Fruit fly (Drosophila melanogaster) whole organism, wandering third instar larva: Measurements from ENCODE around the gene CG14420.
A peak's percentile ranks its signal among the peaks of the same experiment; 100 is the strongest.

Experiments
- Abd-B ChIP-seq: fragments of >200 bp; optimal IDR thresholded peaks from 2 replicates; lab custom pipeline; 2017; ENCODE audit warnings: missing biosample characterization, missing genetic modification characterization
- CG32264 ChIP-seq: fragments of 200-800 bp; sonication (Bioruptor generic); optimal IDR thresholded peaks from 2 replicates; lab custom pipeline; 2016; ENCODE audit warnings: missing biosample characterization, missing genetic modification characterization
- CG9705 ChIP-seq: fragments of 200-800 bp; sonication (Bioruptor generic); optimal IDR thresholded peaks from 2 replicates; lab custom pipeline; 2018; ENCODE audit warnings: missing biosample characterization, mild to moderate bottlenecking, missing genetic modification characterization
- CrebA ChIP-seq: fragments of 200-800 bp; sonication (Bioruptor generic); optimal IDR thresholded peaks from 2 replicates; lab custom pipeline; 2016; ENCODE audit warnings: missing biosample characterization, mild to moderate bottlenecking, missing genetic modification characterization, borderline replicate concordance
- Dfd ChIP-seq: fragments of >200 bp; optimal IDR thresholded peaks from 2 replicates; lab custom pipeline; 2017; ENCODE audit warnings: missing biosample characterization, missing genetic modification characterization
- Dif ChIP-seq: fragments of 200-275, 200-300 bp; sonication (Bioruptor generic); optimal IDR thresholded peaks from 2 replicates; lab custom pipeline; 2018; ENCODE audit warnings: missing biosample characterization, missing genetic modification characterization; ENCODE audit not compliant: partially characterized antibody
- GATAd ChIP-seq: sonication (Bioruptor generic); optimal IDR thresholded peaks from 2 replicates; lab custom pipeline; 2016; ENCODE audit warnings: missing biosample characterization, missing genetic modification characterization
- HLH106 ChIP-seq: fragments of 200-800 bp; optimal IDR thresholded peaks from 3 replicates; lab custom pipeline; 2019; ENCODE audit warnings: missing biosample characterization, mild to moderate bottlenecking, missing genetic modification characterization, moderate library complexity
- Hnf4 ChIP-seq: fragments of 200-800 bp; sonication (Bioruptor generic); optimal IDR thresholded peaks from 2 replicates; lab custom pipeline; 2016; ENCODE audit warnings: missing biosample characterization, mild to moderate bottlenecking, missing genetic modification characterization
- Hr78 ChIP-seq: fragments of >200 bp; optimal IDR thresholded peaks from 2 replicates; lab custom pipeline; 2017; ENCODE audit warnings: missing biosample characterization, missing genetic modification characterization
- Hr83 ChIP-seq: fragments of 200-300 bp; sonication (Bioruptor generic); optimal IDR thresholded peaks from 2 replicates; lab custom pipeline; 2016; ENCODE audit warnings: missing biosample characterization, mild to moderate bottlenecking, missing genetic modification characterization, moderate library complexity; ENCODE audit not compliant: poor library complexity, severe bottlenecking
- Jra ChIP-seq: sonication (Bioruptor generic); optimal IDR thresholded peaks from 2 replicates; lab custom pipeline; 2016; ENCODE audit warnings: missing biosample characterization, missing genetic modification characterization
- Mio ChIP-seq: sonication (Bioruptor generic); optimal IDR thresholded peaks from 2 replicates; lab custom pipeline; 2016; ENCODE audit warnings: missing biosample characterization, missing genetic modification characterization
- Myc ChIP-seq: fragments of >200 bp; optimal IDR thresholded peaks from 2 replicates; lab custom pipeline; 2017
- N ChIP-seq: fragments of >200 bp; optimal IDR thresholded peaks from 2 replicates; lab custom pipeline; 2018; ENCODE audit warnings: missing biosample characterization, missing external identifiers, missing genetic modification characterization
- OdsH ChIP-seq: fragments of 200-800 bp; sonication (Bioruptor generic); optimal IDR thresholded peaks from 2 replicates; lab custom pipeline; 2016; ENCODE audit warnings: missing biosample characterization, mild to moderate bottlenecking, missing genetic modification characterization
- Rel ChIP-seq, 2 experiments: fragments of 200-800 bp; sonication (Bioruptor generic) in 1 of 2; optimal IDR thresholded peaks; 2 replicates in 1 of 2; 3 replicates in 1 of 2; lab custom pipeline; 2016 to 2019; ENCODE audit warnings: mild to moderate bottlenecking in 2 of 2, missing biosample characterization in 2 of 2, missing genetic modification characterization in 2 of 2, moderate library complexity in 1 of 2
- Sp1 ChIP-seq: fragments of 200-800 bp; sonication (Bioruptor generic); optimal IDR thresholded peaks from 3 replicates; lab custom pipeline; 2019; ENCODE audit warnings: missing biosample characterization, mild to moderate bottlenecking, missing genetic modification characterization, moderate library complexity
- Vsx2 ChIP-seq: fragments of 200-300, 225-300 bp; sonication (Bioruptor generic); optimal IDR thresholded peaks from 2 replicates; lab custom pipeline; 2018; ENCODE audit warnings: missing biosample characterization, missing genetic modification characterization; ENCODE audit not compliant: partially characterized antibody
- br ChIP-seq: fragments of 200-800 bp; sonication (Bioruptor generic); optimal IDR thresholded peaks from 2 replicates; lab custom pipeline; 2016; ENCODE audit warnings: missing biosample characterization, missing genetic modification characterization
- brk ChIP-seq: fragments of 200-800 bp; sonication (Bioruptor generic); optimal IDR thresholded peaks from 2 replicates; lab custom pipeline; 2016; ENCODE audit warnings: missing biosample characterization, mild to moderate bottlenecking, missing genetic modification characterization
- dl ChIP-seq, 2 experiments: fragments of 175-275, 200-275 bp in 1 of 2; fragments of 200-275 bp in 1 of 2; sonication (Bioruptor generic); optimal IDR thresholded peaks; lab custom pipeline; 2018; ENCODE audit warnings: mild to moderate bottlenecking in 2 of 2, missing biosample characterization in 2 of 2, missing genetic modification characterization in 2 of 2, moderate library complexity in 2 of 2; ENCODE audit not compliant: partially characterized antibody in 2 of 2, insufficient read depth in 1 of 2
- dmrt93B ChIP-seq: fragments of 200-800 bp; sonication (Bioruptor generic); optimal IDR thresholded peaks from 2 replicates; lab custom pipeline; 2018; ENCODE audit warnings: missing biosample characterization, mild to moderate bottlenecking, missing genetic modification characterization
- dsf ChIP-seq: sonication (Bioruptor generic); optimal IDR thresholded peaks from 2 replicates; lab custom pipeline; 2016; ENCODE audit warnings: missing biosample characterization, missing genetic modification characterization, borderline replicate concordance
- ey ChIP-seq: fragments of 200-800 bp; sonication (Bioruptor generic); optimal IDR thresholded peaks from 2 replicates; lab custom pipeline; 2016; ENCODE audit warnings: missing biosample characterization, missing genetic modification characterization
- foxo ChIP-seq, 2 experiments: fragments of 200-800 bp; sonication (Bioruptor generic); optimal IDR thresholded peaks; 2 replicates in 1 of 2; 3 replicates in 1 of 2; lab custom pipeline; 2016 to 2017; ENCODE audit warnings: missing biosample characterization in 2 of 2, missing genetic modification characterization in 2 of 2
- fru ChIP-seq: fragments of 200-800 bp; sonication (Bioruptor generic); optimal IDR thresholded peaks from 3 replicates; lab custom pipeline; 2016; ENCODE audit warnings: missing biosample characterization, mild to moderate bottlenecking, missing genetic modification characterization
- h ChIP-seq: fragments of 200-800 bp; sonication (Bioruptor generic); optimal IDR thresholded peaks from 3 replicates; lab custom pipeline; 2016; ENCODE audit warnings: missing biosample characterization, mild to moderate bottlenecking, missing genetic modification characterization
- jim ChIP-seq: fragments of 175-275, 200-325 bp; sonication (Bioruptor generic); optimal IDR thresholded peaks from 2 replicates; lab custom pipeline; 2016; ENCODE audit warnings: missing biosample characterization, mild to moderate bottlenecking, missing genetic modification characterization
- lola ChIP-seq: fragments of >200 bp; optimal IDR thresholded peaks from 2 replicates; lab custom pipeline; 2017; ENCODE audit warnings: missing biosample characterization, missing genetic modification characterization
- pan ChIP-seq: fragments of >200 bp; optimal IDR thresholded peaks from 2 replicates; lab custom pipeline; 2017
- psq ChIP-seq: fragments of 200-800 bp; sonication (Bioruptor generic); optimal IDR thresholded peaks from 3 replicates; lab custom pipeline; 2017; ENCODE audit warnings: missing biosample characterization, mild to moderate bottlenecking, missing genetic modification characterization, moderate library complexity
- rgr ChIP-seq: fragments of 200-800 bp; sonication (Bioruptor generic); optimal IDR thresholded peaks from 3 replicates; lab custom pipeline; 2016; ENCODE audit warnings: missing biosample characterization, mild to moderate bottlenecking, missing genetic modification characterization
- sage ChIP-seq: fragments of 200-800 bp; sonication (Bioruptor generic); optimal IDR thresholded peaks from 2 replicates; lab custom pipeline; 2016; ENCODE audit warnings: missing biosample characterization, mild to moderate bottlenecking, missing genetic modification characterization
- sv ChIP-seq: fragments of 200-800 bp; sonication (Bioruptor generic); optimal IDR thresholded peaks from 3 replicates; lab custom pipeline; 2016; ENCODE audit warnings: missing biosample characterization, missing genetic modification characterization
- tai ChIP-seq: sonication (Bioruptor generic); optimal IDR thresholded peaks from 2 replicates; lab custom pipeline; 2016; ENCODE audit warnings: missing biosample characterization, missing genetic modification characterization
- usp ChIP-seq: fragments of >200 bp; optimal IDR thresholded peaks from 2 replicates; lab custom pipeline; 2017; ENCODE audit warnings: missing biosample characterization, missing genetic modification characterization
- woc ChIP-seq: sonication (Bioruptor generic); optimal IDR thresholded peaks from 2 replicates; lab custom pipeline; 2016; ENCODE audit warnings: missing biosample characterization, mild to moderate bottlenecking, missing genetic modification characterization

The CG14420 gene

DNA sequence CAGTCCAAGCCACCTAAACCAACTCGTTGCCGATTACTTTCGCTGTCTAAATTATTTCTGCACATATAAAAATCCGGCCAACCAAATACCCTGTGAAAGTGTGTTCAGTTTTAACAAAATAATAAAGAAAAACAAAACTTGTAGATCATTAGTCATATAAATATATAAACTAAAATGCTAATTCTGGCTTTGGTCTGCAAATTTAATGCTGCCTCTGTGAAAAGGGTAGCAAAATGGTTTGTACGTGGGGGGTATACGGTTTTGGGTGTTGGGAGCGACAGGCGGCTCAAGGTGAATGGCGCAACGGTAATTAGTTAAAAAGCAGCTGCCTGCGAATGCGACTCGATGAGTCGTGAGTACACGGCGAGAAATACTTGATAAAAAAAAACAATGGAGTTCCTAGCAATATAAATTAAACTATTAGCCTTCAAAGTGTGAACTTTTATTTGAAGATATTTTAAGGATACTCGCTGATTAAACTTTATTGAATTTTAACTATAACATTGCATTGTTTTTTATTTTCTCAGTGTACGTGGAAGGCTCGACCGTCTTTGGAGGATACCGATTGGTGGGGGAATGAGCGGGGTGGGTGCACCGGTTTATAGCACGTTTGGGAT lies 39.3 kb downstream of the CG14420 start (continued):
- TF ChIP-seq CrebA (GFP tag; lab: Kevin White, UChicago) = no peak
- no peak for TF ChIP-seq sage (GFP tag; lab: Kevin White, UChicago)
- TF ChIP-seq rgr (GFP tag; lab: Kevin White, UChicago) = peak; percentile 55
- peak; percentile 56 for TF ChIP-seq h (GFP tag; lab: Kevin White, UChicago)
- no peak for TF ChIP-seq dl (GFP tag; optimal IDR thresholded peaks at IDR 0.05; lab: Kevin White, UChicago; ENCODE audit: insufficient read depth in 1 of 2, partially characterized antibody in 2 of 2)
- no peak for TF ChIP-seq Hr83
- TF ChIP-seq woc = peak; percentile 5
- TF ChIP-seq HLH106 (tag; lab: Kevin White, UChicago) = peak; percentile 36
- TF ChIP-seq GATAd = no peak
- TF ChIP-seq usp = no peak
- TF ChIP-seq Jra = no peak
- TF ChIP-seq Sp1 (GFP tag; lab: Kevin White, UChicago) = peak; percentile 43
- TF ChIP-seq, all 38 proteins: peak for 13

DNA sequence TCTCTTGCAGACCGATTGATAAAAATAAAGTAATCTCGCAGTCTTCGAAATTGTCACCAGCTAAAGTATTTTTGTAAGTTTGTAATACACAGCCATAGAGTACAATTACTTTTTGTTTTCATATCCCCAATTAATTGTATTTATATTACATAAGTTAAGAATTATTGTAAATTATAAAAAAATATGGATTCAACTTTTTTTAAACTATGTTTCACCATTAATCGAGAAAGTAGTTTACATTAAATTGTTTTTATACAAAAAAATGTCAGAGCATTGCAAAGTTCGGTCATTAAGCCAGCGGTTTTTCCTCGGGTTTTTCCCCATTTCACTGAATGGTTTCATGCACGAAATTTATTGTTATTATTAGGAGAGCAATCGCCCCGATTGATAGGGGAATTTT lies 41.6 kb downstream of the CG14420 start:
- TF ChIP-seq brk (GFP tag; lab: Kevin White, UChicago) = no peak
- TF ChIP-seq woc = no peak

DNA sequence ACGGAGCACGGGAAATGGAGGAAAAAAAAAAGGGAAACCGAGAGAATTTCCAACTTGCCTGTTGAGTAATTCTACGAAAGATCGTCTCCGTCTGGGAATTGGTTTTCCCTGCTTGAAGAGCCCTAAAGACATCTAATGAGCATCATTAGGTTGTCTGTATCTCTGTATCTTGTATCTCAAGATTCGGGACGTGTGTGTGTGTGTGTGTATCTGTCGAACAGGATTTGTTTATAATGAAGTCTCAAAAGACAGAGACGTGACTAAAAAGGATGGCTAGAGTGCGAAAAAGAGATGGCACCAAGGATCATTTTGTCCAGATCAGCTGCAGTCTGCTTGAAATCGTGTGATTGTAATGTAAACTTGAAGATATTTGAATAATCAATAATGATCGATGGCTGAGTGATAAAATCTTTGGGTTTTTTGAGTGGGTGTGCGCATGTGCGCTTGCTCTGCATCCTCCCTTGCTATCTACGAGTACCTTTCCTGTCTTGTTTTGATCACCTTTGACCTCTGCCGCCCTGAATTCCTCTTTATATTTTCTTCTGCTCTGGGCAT lies 43.9 kb downstream of the CG14420 start:
- peak; percentile 17 for TF ChIP-seq Dfd
- TF ChIP-seq Hnf4 = no peak

DNA sequence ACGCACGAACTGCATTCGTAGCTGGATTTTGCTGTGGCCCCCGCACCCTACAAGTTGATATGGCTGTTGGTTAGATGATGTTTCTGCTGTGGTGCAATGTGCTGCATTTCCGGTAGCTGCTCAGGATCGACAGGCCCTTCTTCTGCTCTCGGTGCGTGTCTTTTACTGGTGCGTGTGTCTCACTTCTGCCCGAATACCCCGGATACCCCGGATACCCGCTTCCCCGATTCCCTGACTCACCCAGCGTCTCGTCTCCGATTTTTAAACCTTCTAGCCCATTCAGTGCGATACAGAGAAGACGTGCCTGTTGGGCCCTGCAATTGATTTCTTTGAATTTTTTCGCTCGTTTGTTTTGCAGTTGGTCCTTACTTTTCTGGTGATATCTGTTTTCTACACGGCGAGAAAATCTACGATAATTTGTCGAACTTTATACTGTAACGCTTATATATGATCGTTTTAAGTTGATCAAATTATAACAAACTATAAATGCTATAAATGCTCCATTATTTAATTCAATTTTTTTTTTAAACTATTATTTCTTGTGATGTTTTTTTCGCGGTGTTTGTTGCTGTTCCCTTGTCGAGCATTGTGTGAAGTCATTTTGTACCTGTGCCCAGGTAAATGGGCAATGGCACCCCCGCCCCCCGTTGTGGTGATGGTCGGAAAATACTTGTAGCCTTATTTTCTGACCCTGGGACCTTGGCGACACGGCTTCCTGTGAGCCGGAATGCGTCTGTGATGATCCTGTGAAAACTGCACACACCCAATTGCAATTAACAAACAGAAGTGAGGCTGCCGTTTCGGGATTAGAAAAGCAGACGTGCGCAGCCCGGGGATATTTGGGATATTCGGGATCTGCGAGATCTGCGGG lies 46.5 kb downstream of the CG14420 start:
- TF ChIP-seq Hnf4 = peak; percentile 79
- TF ChIP-seq usp = no peak
- TF ChIP-seq Dif = no peak
- TF ChIP-seq CG9705 (GFP tag; lab: Kevin White, UChicago) = peak; percentile 53
- peak; percentile 5 for TF ChIP-seq sv (GFP tag; lab: Kevin White, UChicago)
- TF ChIP-seq dsf (GFP tag; lab: Kevin White, UChicago) = no peak
- peak; percentile 49 for TF ChIP-seq tai (GFP tag; lab: Kevin White, UChicago)
- TF ChIP-seq Hr78 (GFP tag; lab: Kevin White, UChicago) = no peak
- TF ChIP-seq rgr (GFP tag; lab: Kevin White, UChicago) = peak; percentile 79
- TF ChIP-seq brk (GFP tag; lab: Kevin White, UChicago) = peak; percentile 72
- TF ChIP-seq N (GFP tag; lab: Kevin White, UChicago) = no peak
- TF ChIP-seq GATAd = no peak
- peak; percentile 85 for TF ChIP-seq HLH106 (tag; lab: Kevin White, UChicago)
- TF ChIP-seq dl (GFP tag; optimal IDR thresholded peaks at IDR 0.05; lab: Kevin White, UChicago; ENCODE audit: insufficient read depth in 1 of 2, partially characterized antibody in 2 of 2) = no peak
- TF ChIP-seq woc = peak; percentile 77
- no peak for TF ChIP-seq Mio (GFP tag; lab: Kevin White, UChicago)
- peak; percentile 84 for TF ChIP-seq Sp1 (GFP tag; lab: Kevin White, UChicago)
- no peak for TF ChIP-seq Dfd
- no peak for TF ChIP-seq jim
- peak; percentile 79 for TF ChIP-seq br
- peak; percentile 87 for TF ChIP-seq psq (GFP tag; lab: Kevin White, UChicago)
- peak; percentile 86 for TF ChIP-seq fru
- peak; percentile 81 for TF ChIP-seq ey (GFP tag; lab: Kevin White, UChicago)
- peak; percentile 87 for TF ChIP-seq h (GFP tag; lab: Kevin White, UChicago)
- peak; percentile 85 for TF ChIP-seq OdsH
- no peak for TF ChIP-seq pan (lab: Kevin White, UChicago)
- peak; percentile 63 for TF ChIP-seq dmrt93B (GFP tag; lab: Kevin White, UChicago)
- peak; percentile 42 for TF ChIP-seq Rel (GFP tag; optimal IDR thresholded peaks at IDR 0.05; lab: Kevin White, UChicago)
- TF ChIP-seq Rel (tag; optimal IDR thresholded peaks at IDR 0.05; lab: Kevin White, UChicago) = peak; percentile 22
- peak; percentile 47 for TF ChIP-seq CG32264 (GFP tag; lab: Kevin White, UChicago)
- TF ChIP-seq Myc (lab: Kevin White, UChicago) = no peak
- no peak for TF ChIP-seq lola (GFP tag; lab: Kevin White, UChicago)
- no peak for TF ChIP-seq Hr83
- TF ChIP-seq Jra = no peak
- peak in 1 of 2 experiments; percentile 86 for TF ChIP-seq foxo (GFP tag; optimal IDR thresholded peaks at IDR 0.05; lab: Kevin White, UChicago)
- TF ChIP-seq sage (GFP tag; lab: Kevin White, UChicago) = peak; percentile 66
- peak; percentile 22 for TF ChIP-seq CrebA (GFP tag; lab: Kevin White, UChicago)
- TF ChIP-seq Abd-B = no peak
- TF ChIP-seq Vsx2 (GFP tag; lab: Kevin White, UChicago) = no peak
